Worm (Caenorhabditis elegans): ENCODE measurements around the gene str-181.

Gene str-181

DNA sequence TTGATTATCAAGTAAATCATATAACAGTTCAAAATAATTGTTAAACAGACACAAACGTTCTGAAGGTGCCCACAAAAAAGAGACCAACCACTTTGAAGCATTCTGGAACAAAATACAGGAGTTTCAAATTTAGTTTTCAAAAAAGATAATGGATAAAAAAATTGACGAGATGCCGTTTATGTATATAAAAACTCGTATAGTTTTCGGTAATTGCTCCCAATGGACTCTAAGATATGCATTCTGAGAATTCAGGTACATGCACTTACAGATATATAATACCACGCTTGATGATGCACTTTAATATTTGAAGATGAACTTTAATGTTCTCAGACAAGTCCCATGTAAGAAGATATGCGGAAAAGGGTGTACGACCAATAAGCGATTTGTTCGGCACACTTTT lies at the start of gene str-181:
TSS of gene str-181 (minus strand) at position 101 of the 400 bp plus-strand sequence.
- no peak for TF ChIP-seq ets-7 (tag; optimal IDR thresholded peaks at IDR 0.05)
- TF ChIP-seq hmg-4 (GFP tag; optimal IDR thresholded peaks at IDR 0.05): no peak
- no peak for TF ChIP-seq tra-4 (tag; optimal IDR thresholded peaks at IDR 0.05)
- TF ChIP-seq tbx-11 (GFP tag; IDR thresholded peaks at IDR 0.05): no peak
- TF ChIP-seq B0310.2 (tag; optimal IDR thresholded peaks at IDR 0.05): no peak
- no peak for TF ChIP-seq hnd-1 (tag; optimal IDR thresholded peaks at IDR 0.05)

ce11 chrV:12763291-12763995 lies 44.9 kb upstream of the str-181 start, which contains the start of the genes abcf-1 and scc-3:
TSS of gene abcf-1 (minus strand) at chrV:12763375.
TSS of gene scc-3 (plus strand) at chrV:12763945.
- TF ChIP-seq tbx-37 (GFP tag; conservative IDR thresholded peaks at IDR 0.05) (no peak), F13C5.2 (tag; optimal IDR thresholded peaks at IDR 0.05) (peak; percentile 20), aly-1 (tag; optimal IDR thresholded peaks at IDR 0.05) (no peak), hnd-1 (tag; optimal IDR thresholded peaks at IDR 0.05) (no peak), ets-7 (tag; optimal IDR thresholded peaks at IDR 0.05) (no peak), ceh-13 (GFP tag; optimal IDR thresholded peaks at IDR 0.05) (no peak), tra-4 (tag; optimal IDR thresholded peaks at IDR 0.05) (no peak), hmg-4 (GFP tag; optimal IDR thresholded peaks at IDR 0.05) (no peak), B0310.2 (tag; optimal IDR thresholded peaks at IDR 0.05) (no peak)

DNA sequence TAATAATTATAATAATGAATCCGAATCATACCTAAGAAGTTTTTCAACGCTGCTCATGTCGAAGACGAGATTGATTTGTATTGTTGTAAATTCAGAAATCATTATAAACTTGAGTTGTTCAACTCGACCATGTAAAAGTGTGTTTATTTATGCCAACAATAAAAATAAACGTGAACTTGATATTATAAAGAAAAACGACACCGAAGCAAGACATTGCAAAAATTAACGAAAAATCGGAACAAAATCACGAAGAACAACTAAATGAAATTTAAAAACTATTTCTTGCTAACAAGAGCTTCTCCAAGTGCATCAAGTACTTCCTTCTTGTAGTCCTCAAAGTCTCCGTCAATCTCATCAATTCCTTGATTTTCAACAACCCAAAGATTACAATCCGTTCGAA lies 42.4 kb upstream of the str-181 start, which contains the start of gene F18E2.15:
TSS of gene F18E2.15 (minus strand) at position 101 of the 400 bp plus-strand sequence.
- TF ChIP-seq hmg-4 (GFP tag; optimal IDR thresholded peaks at IDR 0.05): no peak
- no peak for TF ChIP-seq tra-4 (tag; optimal IDR thresholded peaks at IDR 0.05)
- TF ChIP-seq tbx-11 (GFP tag; IDR thresholded peaks at IDR 0.05): no peak

- no peak for TF ChIP-seq ama-1 (optimal IDR thresholded peaks at IDR 0.05)
- no peak for TF ChIP-seq hmbx-1 (tag; optimal IDR thresholded peaks at IDR 0.05)
- TF ChIP-seq scrt-1 (GFP tag; IDR thresholded peaks at IDR 0.05): no peak
- no peak for TF ChIP-seq ets-7 (tag; optimal IDR thresholded peaks at IDR 0.05)
- no peak for TF ChIP-seq tra-4 (tag; optimal IDR thresholded peaks at IDR 0.05)
- TF ChIP-seq sea-1 (GFP tag; conservative IDR thresholded peaks at IDR 0.05): no peak
- no peak for TF ChIP-seq B0310.2 (tag; optimal IDR thresholded peaks at IDR 0.05)
Observed at ce11 chrV:12759660-12760059, 41.1 kb upstream of the str-181 start, which contains the start of gene papl-1. TSS of gene papl-1 (minus strand) at chrV:12759760.

- TF ChIP-seq hmbx-1 (tag; optimal IDR thresholded peaks at IDR 0.05) (no peak), scrt-1 (GFP tag; IDR thresholded peaks at IDR 0.05) (no peak), ceh-36 (tag; optimal IDR thresholded peaks at IDR 0.05) (no peak), pes-1 (GFP tag; IDR thresholded peaks at IDR 0.05) (no peak), F13C5.2 (tag; optimal IDR thresholded peaks at IDR 0.05) (no peak), flt-1 (GFP tag; IDR thresholded peaks at IDR 0.05) (no peak), tbx-11 (GFP tag; IDR thresholded peaks at IDR 0.05) (no peak), ceh-13 (GFP tag; optimal IDR thresholded peaks at IDR 0.05) (no peak), hmg-4 (GFP tag; optimal IDR thresholded peaks at IDR 0.05) (no peak), ets-7 (tag; optimal IDR thresholded peaks at IDR 0.05) (no peak), aly-1 (tag; optimal IDR thresholded peaks at IDR 0.05) (no peak), tbx-37 (GFP tag; conservative IDR thresholded peaks at IDR 0.05) (no peak), ama-1 (optimal IDR thresholded peaks at IDR 0.05) (no peak), B0310.2 (tag; optimal IDR thresholded peaks at IDR 0.05) (no peak), tra-4 (tag; optimal IDR thresholded peaks at IDR 0.05) (no peak), hnd-1 (tag; optimal IDR thresholded peaks at IDR 0.05) (no peak)
Observed at ce11 chrV:12754839-12755238, 36.3 kb upstream of the str-181 start, which contains the start of gene gpa-13. TSS of gene gpa-13 (minus strand) at chrV:12754939.

- TF ChIP-seq sea-1 (GFP tag; conservative IDR thresholded peaks at IDR 0.05): no peak
- TF ChIP-seq tbx-11 (GFP tag; IDR thresholded peaks at IDR 0.05): no peak
- TF ChIP-seq B0310.2 (tag; optimal IDR thresholded peaks at IDR 0.05): no peak
- no peak for TF ChIP-seq flt-1 (GFP tag; IDR thresholded peaks at IDR 0.05)
- no peak for TF ChIP-seq aly-1 (tag; optimal IDR thresholded peaks at IDR 0.05)
- TF ChIP-seq hmbx-1 (tag; optimal IDR thresholded peaks at IDR 0.05): no peak
- TF ChIP-seq tbx-37 (GFP tag; conservative IDR thresholded peaks at IDR 0.05): no peak
- no peak for TF ChIP-seq hmg-4 (GFP tag; optimal IDR thresholded peaks at IDR 0.05)
Observed at ce11 chrV:12752407-12752806, 33.9 kb upstream of the str-181 start, which contains the start of gene C15C8.8. TSS of gene C15C8.8 (minus strand) at chrV:12752507.

ce11 chrV:12751495-12752050 lies 33.1 kb upstream of the str-181 start, which contains the start of gene C15C8.6:
TSS of gene C15C8.6 (minus strand) at chrV:12751545.
- no peak for TF ChIP-seq ceh-13 (GFP tag; optimal IDR thresholded peaks at IDR 0.05)
- TF ChIP-seq hmbx-1 (tag; optimal IDR thresholded peaks at IDR 0.05): no peak
- TF ChIP-seq tbx-11 (GFP tag; IDR thresholded peaks at IDR 0.05): no peak
- TF ChIP-seq F13C5.2 (tag; optimal IDR thresholded peaks at IDR 0.05): no peak
- TF ChIP-seq B0310.2 (tag; optimal IDR thresholded peaks at IDR 0.05): no peak
- TF ChIP-seq ets-7 (tag; optimal IDR thresholded peaks at IDR 0.05): no peak
- no peak for TF ChIP-seq tra-4 (tag; optimal IDR thresholded peaks at IDR 0.05)
- no peak for TF ChIP-seq hmg-4 (GFP tag; optimal IDR thresholded peaks at IDR 0.05)
- TF ChIP-seq aly-1 (tag; optimal IDR thresholded peaks at IDR 0.05): no peak
- no peak for TF ChIP-seq sea-1 (GFP tag; conservative IDR thresholded peaks at IDR 0.05)
- TF ChIP-seq flt-1 (GFP tag; IDR thresholded peaks at IDR 0.05): no peak
- TF ChIP-seq ama-1 (optimal IDR thresholded peaks at IDR 0.05): no peak
- TF ChIP-seq tbx-37 (GFP tag; conservative IDR thresholded peaks at IDR 0.05): no peak
- TF ChIP-seq hnd-1 (tag; optimal IDR thresholded peaks at IDR 0.05): no peak
- TF ChIP-seq pes-1 (GFP tag; IDR thresholded peaks at IDR 0.05): no peak
- no peak for TF ChIP-seq ceh-36 (tag; optimal IDR thresholded peaks at IDR 0.05)
- no peak for TF ChIP-seq scrt-1 (GFP tag; IDR thresholded peaks at IDR 0.05)
